Fruit fly (Drosophila melanogaster) whole organism, embryonic: ENCODE results near the gene jet.
A peak's percentile ranks its signal among the peaks of the same experiment; 100 is the strongest.

Experiments
- Bgb ChIP-seq: fragments of 200-800 bp; sonication (Bioruptor generic); IDR thresholded peaks from 2 replicates; pipeline ENCODE4 v1.3.6; 2022; ENCODE audit warnings: missing biosample characterization, missing genetic modification characterization; ENCODE audit not compliant: partially characterized antibody
- CG10321 ChIP-seq: fragments of 200-800 bp; sonication (Bioruptor generic); IDR thresholded peaks from 2 replicates; pipeline ENCODE4 v1.3.6; 2022; ENCODE audit warnings: missing biosample characterization, missing genetic modification characterization
- CG11085 ChIP-seq: fragments of 200-800 bp; sonication (Bioruptor generic); IDR thresholded peaks from 2 replicates; pipeline ENCODE4 v1.3.6; 2022; ENCODE audit warnings: missing biosample characterization, missing genetic modification characterization
- CG11093 ChIP-seq: fragments of 200-800 bp; sonication (Bioruptor generic); IDR thresholded peaks from 3 replicates; pipeline ENCODE4 v1.3.6; 2022; ENCODE audit warnings: missing biosample characterization, missing genetic modification characterization
- CG11456 ChIP-seq: fragments of 200-800 bp; sonication (Bioruptor generic); IDR thresholded peaks from 3 replicates; pipeline ENCODE4 v1.3.6; 2022; ENCODE audit warnings: missing biosample characterization, missing genetic modification characterization
- CG11723 ChIP-seq: fragments of 200-800 bp; sonication (Bioruptor generic); optimal IDR thresholded peaks from 2 replicates; lab custom pipeline; 2017; ENCODE audit warnings: missing biosample characterization, mild to moderate bottlenecking, missing genetic modification characterization
- CG12942 ChIP-seq: fragments of 200-800 bp; sonication (Bioruptor generic); optimal IDR thresholded peaks from 3 replicates; lab custom pipeline; 2016; ENCODE audit warnings: missing biosample characterization, missing genetic modification characterization
- CG13296 ChIP-seq: fragments of 200-800 bp; sonication (Bioruptor generic); optimal IDR thresholded peaks from 3 replicates; lab custom pipeline; 2018; ENCODE audit warnings: missing biosample characterization, mild to moderate bottlenecking, missing genetic modification characterization
- CG13775 ChIP-seq: fragments of 200-800 bp; sonication (Bioruptor generic); optimal IDR thresholded peaks from 3 replicates; lab custom pipeline; 2017; ENCODE audit warnings: missing biosample characterization, mild to moderate bottlenecking, missing genetic modification characterization
- CG14667 ChIP-seq: fragments of 200-800 bp; sonication (Bioruptor generic); IDR thresholded peaks from 2 replicates; pipeline ENCODE4 v1.3.6; 2022; ENCODE audit warnings: missing biosample characterization, missing genetic modification characterization
- CG14710 ChIP-seq: fragments of 200-800 bp; sonication (Bioruptor generic); optimal IDR thresholded peaks from 3 replicates; lab custom pipeline; 2019; ENCODE audit warnings: missing biosample characterization, mild to moderate bottlenecking, missing genetic modification characterization, moderate library complexity
- CG14860 ChIP-seq: fragments of 200-800 bp; sonication (Bioruptor generic); IDR thresholded peaks from 3 replicates; pipeline ENCODE4 v1.3.6; 2022; ENCODE audit warnings: missing biosample characterization, missing genetic modification characterization; ENCODE audit not compliant: partially characterized antibody
- CG1603 ChIP-seq: fragments of 200-800 bp; sonication (Bioruptor generic); optimal IDR thresholded peaks from 2 replicates; lab custom pipeline; 2019; ENCODE audit warnings: missing biosample characterization, mild to moderate bottlenecking, missing genetic modification characterization, moderate library complexity
- CG1792 ChIP-seq: fragments of 200-800 bp; sonication (Bioruptor generic); optimal IDR thresholded peaks from 2 replicates; lab custom pipeline; 2016; ENCODE audit warnings: missing biosample characterization, missing genetic modification characterization
- CG18764 ChIP-seq: fragments of 200-800 bp; sonication (Bioruptor generic); optimal IDR thresholded peaks from 3 replicates; lab custom pipeline; 2016; ENCODE audit warnings: missing biosample characterization, missing genetic modification characterization
- CG2120 ChIP-seq: fragments of 200-800 bp; sonication (Bioruptor generic); optimal IDR thresholded peaks from 3 replicates; lab custom pipeline; 2016; ENCODE audit warnings: missing biosample characterization, missing genetic modification characterization
- CG2129 ChIP-seq: fragments of 200-800 bp; sonication (Bioruptor generic); IDR thresholded peaks from 2 replicates; pipeline ENCODE4 v1.3.6; 2022; ENCODE audit warnings: missing biosample characterization, missing genetic modification characterization; ENCODE audit not compliant: partially characterized antibody
- CG2712 ChIP-seq: fragments of 200-800 bp; optimal IDR thresholded peaks from 3 replicates; lab custom pipeline; 2019; ENCODE audit warnings: missing biosample characterization, mild to moderate bottlenecking, missing genetic modification characterization, moderate library complexity
- CG2875 ChIP-seq: fragments of 200-800 bp; sonication (Bioruptor generic); optimal IDR thresholded peaks from 2 replicates; lab custom pipeline; 2017; ENCODE audit warnings: missing biosample characterization, mild to moderate bottlenecking, missing genetic modification characterization, missing genetic modification reagents
- CG31441 ChIP-seq: fragments of 200-800 bp; sonication (Bioruptor generic); IDR thresholded peaks from 2 replicates; pipeline ENCODE4 v1.3.6; 2022; ENCODE audit warnings: missing biosample characterization, missing genetic modification characterization
- CG3163 ChIP-seq: fragments of 200-800 bp; sonication (Bioruptor generic); optimal IDR thresholded peaks from 3 replicates; lab custom pipeline; 2016; ENCODE audit warnings: missing biosample characterization, missing genetic modification characterization
- CG4617 ChIP-seq: fragments of 200-800 bp; sonication (Bioruptor generic); optimal IDR thresholded peaks from 3 replicates; lab custom pipeline; 2016; ENCODE audit warnings: missing biosample characterization, missing genetic modification characterization, borderline replicate concordance
- CG6272 ChIP-seq: fragments of 200-800 bp; sonication (Bioruptor generic); IDR thresholded peaks from 2 replicates; pipeline ENCODE4 v1.3.6; 2022; ENCODE audit warnings: missing biosample characterization, missing genetic modification characterization
- CG6813 ChIP-seq: fragments of 200-800 bp; sonication (Bioruptor generic); optimal IDR thresholded peaks from 2 replicates; lab custom pipeline; 2017; ENCODE audit warnings: missing biosample characterization, missing genetic modification characterization, mild to moderate bottlenecking, moderate library complexity, missing genetic modification reagents
- CG7271 ChIP-seq: fragments of 200-800 bp; sonication (Bioruptor generic); optimal IDR thresholded peaks from 2 replicates; lab custom pipeline; 2018; ENCODE audit warnings: missing biosample characterization, mild to moderate bottlenecking, missing genetic modification characterization, moderate library complexity
- CG8388 ChIP-seq: fragments of 200-800 bp; sonication (Bioruptor generic); optimal IDR thresholded peaks from 2 replicates; lab custom pipeline; 2019; ENCODE audit warnings: missing biosample characterization, mild to moderate bottlenecking, missing genetic modification characterization, moderate library complexity
- CG9817 ChIP-seq: fragments of 200-800 bp; sonication (Bioruptor generic); optimal IDR thresholded peaks from 2 replicates; lab custom pipeline; 2018; ENCODE audit warnings: missing biosample characterization, mild to moderate bottlenecking, missing genetic modification characterization, moderate library complexity
- CoRest ChIP-seq: fragments of 200-800 bp; sonication (Bioruptor generic); optimal IDR thresholded peaks from 3 replicates; lab custom pipeline; 2018; ENCODE audit warnings: missing biosample characterization, mild to moderate bottlenecking, missing genetic modification characterization, moderate library complexity
- CrebB ChIP-seq: fragments of 200-800 bp; sonication (Bioruptor generic); optimal IDR thresholded peaks from 3 replicates; lab custom pipeline; 2018; ENCODE audit warnings: missing biosample characterization, mild to moderate bottlenecking, missing genetic modification characterization
- D19B ChIP-seq: fragments of 200-800 bp; sonication (Bioruptor generic); optimal IDR thresholded peaks from 2 replicates; lab custom pipeline; 2017; ENCODE audit warnings: missing biosample characterization, mild to moderate bottlenecking, missing genetic modification characterization
- ERR ChIP-seq: fragments of 200-800 bp; sonication (Bioruptor generic); optimal IDR thresholded peaks from 2 replicates; lab custom pipeline; 2016; ENCODE audit warnings: missing biosample characterization, missing genetic modification characterization
- HLH3B ChIP-seq: fragments of 200-800 bp; sonication (Bioruptor generic); IDR thresholded peaks from 2 replicates; pipeline ENCODE4 v1.3.6; 2022; ENCODE audit warnings: missing biosample characterization, missing genetic modification characterization
- NfI ChIP-seq: fragments of 200-800 bp; sonication (Bioruptor generic); optimal IDR thresholded peaks from 3 replicates; lab custom pipeline; 2018; ENCODE audit warnings: missing biosample characterization, mild to moderate bottlenecking, missing genetic modification characterization, moderate library complexity
- Optix ChIP-seq: fragments of 200-800 bp; sonication (Bioruptor generic); IDR thresholded peaks from 3 replicates; pipeline ENCODE4 v1.3.6; 2022; ENCODE audit warnings: missing biosample characterization, missing genetic modification characterization
- Six4 ChIP-seq: fragments of 200-800 bp; sonication (Bioruptor generic); optimal IDR thresholded peaks from 2 replicates; lab custom pipeline; 2016; ENCODE audit warnings: missing biosample characterization, missing genetic modification characterization
- Tbp ChIP-seq: fragments of >200 bp; optimal IDR thresholded peaks from 2 replicates; lab custom pipeline; 2018; ENCODE audit warnings: missing biosample characterization, missing genetic modification characterization
- bigmax ChIP-seq: fragments of 200-800 bp; sonication (Bioruptor generic); optimal IDR thresholded peaks from 2 replicates; lab custom pipeline; 2018; ENCODE audit warnings: missing biosample characterization, mild to moderate bottlenecking, missing genetic modification characterization
- cato ChIP-seq: fragments of 200-800 bp; sonication (Bioruptor generic); optimal IDR thresholded peaks from 2 replicates; lab custom pipeline; 2016; ENCODE audit warnings: missing biosample characterization, missing genetic modification characterization, borderline replicate concordance
- crol ChIP-seq: fragments of 200-800 bp; sonication (Bioruptor generic); IDR thresholded peaks from 2 replicates; pipeline ENCODE4 v1.3.6; 2022; ENCODE audit warnings: missing biosample characterization, missing genetic modification characterization
- dan ChIP-seq: fragments of 200-800 bp; sonication (Bioruptor generic); IDR thresholded peaks from 2 replicates; pipeline ENCODE4 v1.3.6; 2022; ENCODE audit warnings: missing biosample characterization, missing genetic modification characterization
- eyg ChIP-seq: fragments of 200-800 bp; sonication (Bioruptor generic); optimal IDR thresholded peaks from 3 replicates; lab custom pipeline; 2016; ENCODE audit warnings: missing biosample characterization, missing genetic modification characterization
- kni ChIP-seq: fragments of 200-800 bp; sonication (Bioruptor generic); optimal IDR thresholded peaks from 3 replicates; lab custom pipeline; 2017; ENCODE audit warnings: mild to moderate bottlenecking, missing biosample characterization, missing genetic modification reagents, missing genetic modification characterization
- nerfin-1 ChIP-seq: fragments of 200-800 bp; sonication (Bioruptor generic); optimal IDR thresholded peaks from 3 replicates; lab custom pipeline; 2019; ENCODE audit warnings: missing biosample characterization, mild to moderate bottlenecking, missing genetic modification characterization, moderate library complexity
- ro ChIP-seq: fragments of 200-800 bp; sonication (Bioruptor generic); IDR thresholded peaks from 2 replicates; pipeline ENCODE4 v1.3.6; 2022; ENCODE audit warnings: missing biosample characterization, missing genetic modification characterization
- salm ChIP-seq: fragments of 200-800 bp; sonication (Bioruptor generic); optimal IDR thresholded peaks from 2 replicates; lab custom pipeline; 2018; ENCODE audit warnings: missing biosample characterization, mild to moderate bottlenecking, missing genetic modification characterization
- sisA ChIP-seq: fragments of 200-800 bp; sonication (Bioruptor generic); IDR thresholded peaks from 2 replicates; pipeline ENCODE4 v1.3.6; 2022; ENCODE audit warnings: missing biosample characterization, missing genetic modification characterization
- tio ChIP-seq: fragments of 200-800 bp; sonication (Bioruptor generic); optimal IDR thresholded peaks from 2 replicates; lab custom pipeline; 2017; ENCODE audit warnings: missing biosample characterization, missing genetic modification characterization, inconsistent platforms
- trem ChIP-seq: fragments of 200-800 bp; optimal IDR thresholded peaks from 3 replicates; lab custom pipeline; 2019; ENCODE audit warnings: missing biosample characterization, mild to moderate bottlenecking, missing genetic modification characterization, moderate library complexity
- twi ChIP-seq: fragments of 200-800 bp; optimal IDR thresholded peaks from 2 replicates; lab custom pipeline; 2019; ENCODE audit warnings: missing biosample characterization, mild to moderate bottlenecking, missing genetic modification characterization, moderate library complexity
- zen ChIP-seq: fragments of 200-800 bp; sonication (Bioruptor generic); optimal IDR thresholded peaks from 3 replicates; lab custom pipeline; 2018; ENCODE audit warnings: missing biosample characterization, mild to moderate bottlenecking, missing genetic modification characterization, moderate library complexity

The jet gene

dm6 chr2L:4973731-4974415, 24.3 kb upstream of the jet start, which contains the start of gene mRpL28 (continued):
- TF ChIP-seq CG6813 (no peak), Bgb (GFP tag; lab: Robert Waterston, UW) (peak; percentile 10; the same call in 1 of the 2 replicates), CG6272 (GFP tag; lab: Robert Waterston, UW) (no peak), dan (no peak), ERR (GFP tag; lab: Kevin White, UChicago) (no peak), CG4617 (GFP tag; lab: Kevin White, UChicago) (peak; percentile 54), tio (GFP tag; lab: Kevin White, UChicago) (no peak), CG14667 (GFP tag; lab: Robert Waterston, UW) (no peak), CG1603 (tag; lab: Kevin White, UChicago) (peak; percentile 42), CG3163 (GFP tag; lab: Kevin White, UChicago) (no peak), bigmax (GFP tag; lab: Kevin White, UChicago) (no peak), CG11093 (GFP tag; lab: Robert Waterston, UW) (no peak), cato (GFP tag; lab: Kevin White, UChicago) (no peak), twi (tag; lab: Kevin White, UChicago) (no peak), CG13296 (no peak), CG2129 (GFP tag; lab: Robert Waterston, UW) (no peak), CG1792 (no peak), CG14860 (GFP tag; lab: Robert Waterston, UW) (no peak), CG7271 (no peak), CG11723 (GFP tag; lab: Kevin White, UChicago) (no peak), CG9817 (no peak), CG8388 (GFP tag; lab: Kevin White, UChicago) (no peak), zen (tag; lab: Kevin White, UChicago) (no peak), CG13775 (no peak), CG18764 (GFP tag; lab: Kevin White, UChicago) (no peak), CG2120 (GFP tag; lab: Kevin White, UChicago) (peak; percentile 58), trem (peak; percentile 49), NfI (GFP tag; lab: Kevin White, UChicago) (no peak), Six4 (GFP tag; lab: Kevin White, UChicago) (no peak), CG14710 (tag; lab: Kevin White, UChicago) (peak; percentile 31), salm (tag; lab: Kevin White, UChicago) (no peak), CG31441 (GFP tag; lab: Robert Waterston, UW) (no peak), Optix (GFP tag; lab: Robert Waterston, UW) (no peak), CrebB (tag; lab: Kevin White, UChicago) (no peak), CoRest (tag; lab: Kevin White, UChicago) (peak; percentile 26), CG2712 (peak; percentile 41), CG11085 (GFP tag; lab: Robert Waterston, UW) (no peak), nerfin-1 (tag; lab: Kevin White, UChicago) (no peak), sisA (GFP tag; lab: Robert Waterston, UW) (no peak), Tbp (GFP tag; lab: Kevin White, UChicago) (no peak), D19B (no peak), CG10321 (GFP tag; lab: Robert Waterston, UW) (no peak), kni (GFP tag; lab: Kevin White, UChicago) (no peak), CG2875 (GFP tag; lab: Kevin White, UChicago) (no peak), crol (GFP tag; lab: Robert Waterston, UW) (no peak), HLH3B (no peak), eyg (GFP tag; lab: Kevin White, UChicago) (no peak), CG11456 (GFP tag; lab: Robert Waterston, UW) (no peak), ro (no peak), CG12942 (GFP tag; lab: Kevin White, UChicago) (no peak)
